Fruit fly (Drosophila melanogaster): ENCODE data around the gene CG18088.

CG18088 gene

DNA sequence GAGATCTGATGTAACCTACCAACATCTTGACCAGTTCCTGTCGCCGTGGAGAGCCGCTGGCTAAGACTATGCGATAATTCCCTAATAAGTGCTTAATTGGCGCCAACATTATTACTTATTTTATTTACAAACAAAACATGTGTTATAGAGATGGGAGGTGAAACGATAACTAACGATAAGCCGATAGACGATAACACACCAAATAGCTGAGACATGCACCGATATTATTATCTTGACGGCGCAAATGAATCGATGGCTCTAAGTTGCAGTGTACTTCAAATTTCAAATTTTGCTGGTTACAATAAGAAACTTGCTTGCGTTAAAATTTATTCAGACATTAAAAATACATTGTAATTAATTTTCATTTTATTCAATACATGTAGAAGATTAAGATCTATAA lies 24.2 kb upstream of the CG18088 start, which contains the start of gene CG9515:
CG9515 (minus strand) TSS at position 148 of the 400 bp plus-strand sequence.
- TF ChIP-seq CG34367 (tag; optimal IDR thresholded peaks at IDR 0.05) (no peak), CG32121 (GFP tag; IDR thresholded peaks at IDR 0.05) (no peak)

DNA sequence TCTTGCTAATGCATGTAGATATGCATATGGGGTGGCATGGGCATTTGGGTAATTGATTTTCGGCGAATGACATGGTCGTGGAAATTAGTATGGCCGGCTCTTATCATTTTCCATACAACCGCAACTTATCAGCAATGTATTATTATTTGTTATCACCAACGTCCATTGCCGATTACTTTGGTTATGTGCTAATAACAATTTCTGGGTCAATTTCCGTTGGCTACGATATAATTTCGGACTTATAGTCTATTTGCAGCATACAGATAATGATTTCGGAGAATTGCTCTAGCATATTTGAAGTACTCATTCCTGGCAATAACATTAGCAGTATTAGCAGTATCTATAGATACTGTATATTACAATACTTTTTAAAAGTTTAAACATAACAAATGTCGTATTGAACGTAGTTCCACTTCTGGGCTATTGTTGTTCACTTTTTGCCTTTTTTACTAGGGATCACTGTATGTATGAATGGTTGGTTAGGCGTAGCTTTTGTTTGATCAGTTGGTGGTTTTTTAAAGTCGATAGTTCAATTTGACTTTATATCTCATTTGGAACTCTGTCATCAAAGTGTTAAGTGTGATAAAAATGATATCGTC lies 20.5 kb upstream of the CG18088 start, which contains the start of gene CG46397:
CG46397 (plus strand) TSS at position 549 of the 599 bp plus-strand sequence.
- TF ChIP-seq gl (tag; optimal IDR thresholded peaks at IDR 0.05) (no peak), Snoo (tag; optimal IDR thresholded peaks at IDR 0.05) (no peak), CG8301 (tag; optimal IDR thresholded peaks at IDR 0.05) (no peak), CG34367 (tag; optimal IDR thresholded peaks at IDR 0.05) (no peak), EcR (GFP tag; optimal IDR thresholded peaks at IDR 0.05) (no peak), CG8159 (tag; optimal IDR thresholded peaks at IDR 0.05) (no peak), CG17806 (tag; optimal IDR thresholded peaks at IDR 0.05) (no peak), CG32121 (GFP tag; IDR thresholded peaks at IDR 0.05) (no peak), Pif1B (GFP tag; optimal IDR thresholded peaks at IDR 0.05) (no peak), CG12605 (GFP tag; IDR thresholded peaks at IDR 0.05) (no peak), CG10348 (GFP tag; IDR thresholded peaks at IDR 0.05) (no peak), D1 (tag; optimal IDR thresholded peaks at IDR 0.05) (no peak), Pif1A (GFP tag; optimal IDR thresholded peaks at IDR 0.05) (no peak), fd96Ca (GFP tag; IDR thresholded peaks at IDR 0.05) (no peak), CG13204 (GFP tag; optimal IDR thresholded peaks at IDR 0.05) (no peak), CG4496 (GFP tag; IDR thresholded peaks at IDR 0.05) (no peak), CG15710 (tag; optimal IDR thresholded peaks at IDR 0.05) (no peak), Ets98B (GFP tag; IDR thresholded peaks at IDR 0.05) (no peak)

DNA sequence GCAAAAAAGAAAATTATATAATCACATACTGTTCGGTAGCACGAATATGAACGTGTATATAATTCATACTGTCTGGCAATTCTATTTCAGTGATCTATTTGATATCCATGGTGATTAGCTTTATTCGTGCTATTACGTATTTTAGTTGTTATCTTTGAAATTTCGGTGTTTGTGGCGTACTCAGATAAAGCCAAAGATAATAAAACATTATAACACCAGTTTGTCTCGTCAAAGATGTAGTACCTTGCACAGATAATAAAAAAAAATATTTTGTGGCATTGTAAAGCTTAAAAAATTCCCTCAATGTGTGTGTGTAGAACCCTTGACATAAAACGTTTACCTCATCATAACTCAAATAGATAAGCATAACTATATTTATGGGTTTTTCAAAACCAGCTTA lies 19.3 kb upstream of the CG18088 start:
- TF ChIP-seq rn (GFP tag; IDR thresholded peaks at IDR 0.05) (no peak), CG14655 (GFP tag; optimal IDR thresholded peaks at IDR 0.05) (no peak)

dm6 chr2L:8948650-8949049 lies 18.7 kb upstream of the CG18088 start:
- no peak for TF ChIP-seq CG12605 (GFP tag; IDR thresholded peaks at IDR 0.05)
- TF ChIP-seq CG13204 (GFP tag; optimal IDR thresholded peaks at IDR 0.05) = no peak
- no peak for TF ChIP-seq CG15710 (tag; optimal IDR thresholded peaks at IDR 0.05)
- TF ChIP-seq CG32121 (GFP tag; IDR thresholded peaks at IDR 0.05) = no peak
- TF ChIP-seq Ets98B (GFP tag; IDR thresholded peaks at IDR 0.05) = no peak

dm6 chr2L:8949919-8950722 lies 17.2 kb upstream of the CG18088 start:
- TF ChIP-seq CG12605 (GFP tag; IDR thresholded peaks at IDR 0.05) (peak; percentile 41; the same call in 1 of the 2 replicates), Ets98B (GFP tag; IDR thresholded peaks at IDR 0.05) (peak; percentile 27; the same call in 1 of the 2 replicates), rn (GFP tag; IDR thresholded peaks at IDR 0.05) (no peak), CG13204 (GFP tag; optimal IDR thresholded peaks at IDR 0.05) (no peak), gl (tag; optimal IDR thresholded peaks at IDR 0.05) (no peak), Pif1B (GFP tag; optimal IDR thresholded peaks at IDR 0.05) (peak; percentile 50), CG4496 (GFP tag; IDR thresholded peaks at IDR 0.05) (0 out of 3 replicates have a peak, but pooled peaks have one; percentile 51), Snoo (tag; optimal IDR thresholded peaks at IDR 0.05) (peak; percentile 64), CG34367 (tag; optimal IDR thresholded peaks at IDR 0.05) (peak; percentile 20), CG8301 (tag; optimal IDR thresholded peaks at IDR 0.05) (peak; percentile 26), CG17806 (tag; optimal IDR thresholded peaks at IDR 0.05) (peak; percentile 62), CG14655 (GFP tag; optimal IDR thresholded peaks at IDR 0.05) (peak; percentile 73), CG15710 (tag; optimal IDR thresholded peaks at IDR 0.05) (peak; percentile 62), D1 (tag; optimal IDR thresholded peaks at IDR 0.05) (peak; percentile 51), EcR (GFP tag; optimal IDR thresholded peaks at IDR 0.05) (peak; percentile 67), fd96Ca (GFP tag; IDR thresholded peaks at IDR 0.05) (no peak), Pif1A (GFP tag; optimal IDR thresholded peaks at IDR 0.05) (peak; percentile 65), CG8159 (tag; optimal IDR thresholded peaks at IDR 0.05) (peak; percentile 80), CG9948 (tag; optimal IDR thresholded peaks at IDR 0.05) (peak; percentile 75), CG32121 (GFP tag; IDR thresholded peaks at IDR 0.05) (no peak), CG10348 (GFP tag; IDR thresholded peaks at IDR 0.05) (no peak)

DNA sequence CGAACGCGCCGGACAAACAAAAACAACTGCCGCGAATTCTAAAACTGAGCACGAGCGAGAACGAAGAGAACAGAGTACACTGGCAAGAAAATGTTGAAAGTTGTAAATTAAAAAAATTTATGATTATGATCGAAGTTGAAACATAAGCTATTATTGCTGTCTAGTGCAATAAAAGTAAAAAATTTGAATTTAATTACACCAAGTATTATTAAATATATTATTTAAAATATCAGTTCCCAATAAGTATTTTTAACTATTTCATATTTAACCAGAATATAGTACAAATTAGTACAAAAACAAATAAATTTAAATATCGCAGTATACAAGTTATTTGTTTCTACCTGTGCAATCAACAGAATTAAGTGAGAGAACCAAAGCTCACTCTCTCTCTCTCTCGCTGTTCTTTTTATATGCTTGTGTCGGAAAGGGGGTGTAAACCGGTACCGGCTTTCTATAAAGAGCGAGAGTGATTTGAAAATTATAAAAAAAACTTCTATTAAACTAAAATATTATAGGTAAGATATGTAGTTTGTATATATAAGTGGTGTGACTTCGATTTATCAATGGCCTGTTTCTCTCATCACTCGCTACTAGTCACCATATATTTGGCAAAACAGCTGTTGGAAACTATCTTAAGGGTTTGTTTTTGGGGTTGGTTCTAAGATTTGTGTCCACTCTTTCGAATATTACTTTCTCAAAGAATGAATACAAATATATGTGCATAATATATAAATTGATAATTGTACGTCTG lies 16.0 kb upstream of the CG18088 start, which contains the start of gene C1GalTA:
C1GalTA (minus strand) TSS at position 33 of the 751 bp plus-strand sequence.
- peak; percentile 100 for TF ChIP-seq CG9948 (tag; optimal IDR thresholded peaks at IDR 0.05)
- peak; percentile 95 for TF ChIP-seq CG12605 (GFP tag; IDR thresholded peaks at IDR 0.05)
- TF ChIP-seq CG15710 (tag; optimal IDR thresholded peaks at IDR 0.05) = peak; percentile 100
- peak; percentile 93 for TF ChIP-seq CG4496 (GFP tag; IDR thresholded peaks at IDR 0.05)
- peak; percentile 96 for TF ChIP-seq CG32121 (GFP tag; IDR thresholded peaks at IDR 0.05)
- peak; percentile 88 for TF ChIP-seq Ets98B (GFP tag; IDR thresholded peaks at IDR 0.05)
- peak; percentile 87 for TF ChIP-seq Pif1A (GFP tag; optimal IDR thresholded peaks at IDR 0.05)
- TF ChIP-seq CG10348 (GFP tag; IDR thresholded peaks at IDR 0.05) = peak; percentile 88; the same call in 1 of the 2 replicates
- TF ChIP-seq rn (GFP tag; IDR thresholded peaks at IDR 0.05) = peak; percentile 94
- peak; percentile 99 for TF ChIP-seq CG8301 (tag; optimal IDR thresholded peaks at IDR 0.05)
- TF ChIP-seq CG14655 (GFP tag; optimal IDR thresholded peaks at IDR 0.05) = peak; percentile 99
- TF ChIP-seq Snoo (tag; optimal IDR thresholded peaks at IDR 0.05) = peak; percentile 97
- peak; percentile 92 for TF ChIP-seq CG13204 (GFP tag; optimal IDR thresholded peaks at IDR 0.05)
- peak; percentile 93 for TF ChIP-seq Pif1B (GFP tag; optimal IDR thresholded peaks at IDR 0.05)
- no peak for TF ChIP-seq fd96Ca (GFP tag; IDR thresholded peaks at IDR 0.05)
- TF ChIP-seq EcR (GFP tag; optimal IDR thresholded peaks at IDR 0.05) = peak; percentile 72
- TF ChIP-seq CG17806 (tag; optimal IDR thresholded peaks at IDR 0.05) = peak; percentile 99
- peak; percentile 98 for TF ChIP-seq CG34367 (tag; optimal IDR thresholded peaks at IDR 0.05)
- TF ChIP-seq D1 (tag; optimal IDR thresholded peaks at IDR 0.05) = peak; percentile 100
- peak; percentile 92 for TF ChIP-seq gl (tag; optimal IDR thresholded peaks at IDR 0.05)
- peak; percentile 100 for TF ChIP-seq CG8159 (tag; optimal IDR thresholded peaks at IDR 0.05)
